Worm (Caenorhabditis elegans) whole organism, L2 larva: ENCODE results near the gene C33F10.11.

ENCODE experiments used
- fos-1 ChIP-seq: fragments of 150-350 bp; optimal IDR thresholded peaks from 2 replicates; lab custom pipeline; 2014; ENCODE audit warnings: missing biosample characterization, missing genetic modification characterization
- nhr-77 ChIP-seq: fragments of 150-350 bp; optimal IDR thresholded peaks from 2 replicates; lab custom pipeline; 2014; ENCODE audit warnings: missing biosample characterization, missing genetic modification characterization

DNA sequence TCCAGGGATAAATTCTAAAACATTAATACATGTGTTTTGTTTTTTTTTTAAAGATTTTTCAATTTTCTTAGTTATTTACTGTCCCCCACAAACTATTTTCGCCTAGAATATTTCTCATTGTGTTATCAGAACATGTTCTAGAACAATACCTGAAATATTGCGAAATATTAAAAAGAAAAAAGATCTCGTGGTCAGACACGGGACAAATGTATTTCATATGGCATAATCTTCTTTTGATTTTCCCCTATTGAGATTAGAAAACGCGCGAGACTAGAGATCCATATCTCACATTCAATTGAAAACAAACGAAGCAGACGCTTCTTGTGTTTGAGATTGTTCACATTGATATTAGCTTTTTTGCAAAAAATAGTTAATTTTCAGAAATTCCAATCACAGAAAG, 21.5 kb upstream of the C33F10.11 start:
- TF ChIP-seq fos-1 (tag; lab: Kevin White, UChicago) (no peak), nhr-77 (tag; lab: Kevin White, UChicago) (no peak)
